Fruit fly (Drosophila melanogaster) whole organism, adult: Measurements from ENCODE around the gene Hsp60D.

Experiments used
- CG14711 ChIP-seq: fragments of 200-800 bp; sonication (Bioruptor generic); optimal IDR thresholded peaks from 2 replicates; lab custom pipeline; 2018; ENCODE audit warnings: missing biosample characterization, mild to moderate bottlenecking, missing genetic modification characterization, moderate library complexity
- CG33017 ChIP-seq: fragments of 200-800 bp; sonication (Bioruptor generic); optimal IDR thresholded peaks from 2 replicates; lab custom pipeline; 2018; ENCODE audit warnings: missing biosample characterization, mild to moderate bottlenecking, missing genetic modification characterization, moderate library complexity
- cnc ChIP-seq, 2 experiments: fragments of >200 bp; optimal IDR thresholded peaks; 2 replicates each; lab custom pipeline; 2017
- kay ChIP-seq: fragments of 200-800 bp; sonication (Bioruptor generic); peaks from one replicate; lab custom pipeline; 2016; ENCODE audit warnings: missing biosample characterization, missing genetic modification characterization, borderline replicate concordance
- ovo ChIP-seq: fragments of 200-800 bp; sonication (Bioruptor generic); optimal IDR thresholded peaks from 2 replicates; lab custom pipeline; 2016; ENCODE audit warnings: missing biosample characterization, missing genetic modification characterization

DNA sequence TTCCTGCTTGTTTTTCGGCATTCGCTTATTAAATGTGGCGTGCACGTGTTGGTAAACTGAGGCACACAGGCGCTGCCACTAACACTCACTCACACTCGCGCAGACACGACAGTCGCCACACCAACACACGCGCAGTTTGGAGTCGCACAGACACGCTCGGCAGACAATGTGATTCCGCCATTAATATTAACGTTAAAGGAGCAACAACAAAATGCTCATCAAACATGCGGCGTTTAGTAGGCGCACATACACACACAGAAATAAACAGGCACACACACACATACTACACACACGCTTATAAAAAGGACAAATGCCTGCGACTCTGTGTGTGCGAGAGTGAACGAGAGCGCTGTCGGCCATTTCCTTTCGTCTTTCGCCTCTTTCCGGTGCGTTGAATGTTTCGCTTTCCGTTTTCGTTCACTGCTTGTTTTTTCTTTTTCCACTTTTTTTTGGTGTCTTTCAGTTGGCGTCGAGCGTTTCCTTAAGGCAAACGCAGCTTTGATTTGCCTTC is 7.8 kb upstream of the Hsp60D start, which contains the start of gene CG42809:
- TF ChIP-seq ovo (GFP tag; lab: Kevin White, UChicago) = no peak
- TF ChIP-seq CG33017 (tag; lab: Kevin White, UChicago) = no peak
- TF ChIP-seq CG14711 = no peak
- TF ChIP-seq cnc (optimal IDR thresholded peaks at IDR 0.05; lab: Kevin White, UChicago) = no peak
- no peak for TF ChIP-seq kay (GFP tag; lab: Kevin White, UChicago)
